Fruit fly (Drosophila melanogaster) whole organism, prepupa: ENCODE data around the gene Vps52.
A peak's percentile ranks its signal among the peaks of the same experiment; 100 is the strongest.

Experiments used
- CG10631 ChIP-seq: fragments of 200-800 bp; sonication (Bioruptor generic); optimal IDR thresholded peaks from 2 replicates; lab custom pipeline; 2016; ENCODE audit warnings: missing biosample characterization, missing genetic modification characterization
- CG10669 ChIP-seq: fragments of 200-800 bp; sonication (Bioruptor generic); optimal IDR thresholded peaks from 3 replicates; lab custom pipeline; 2018; ENCODE audit warnings: missing biosample characterization, mild to moderate bottlenecking, missing genetic modification characterization, moderate library complexity
- CG11294 ChIP-seq: fragments of 200-800 bp; sonication (Bioruptor generic); IDR thresholded peaks from 2 replicates; pipeline ENCODE4 v1.3.6; 2022; ENCODE audit warnings: missing biosample characterization, missing genetic modification characterization
- CG11762 ChIP-seq: fragments of 200-800 bp; sonication (Bioruptor generic); optimal IDR thresholded peaks from 3 replicates; lab custom pipeline; 2016; ENCODE audit warnings: missing biosample characterization, missing genetic modification characterization; ENCODE audit not compliant: insufficient read depth
- CG11902 ChIP-seq: fragments of 200-800 bp; sonication (Bioruptor generic); optimal IDR thresholded peaks from 3 replicates; lab custom pipeline; 2016; ENCODE audit warnings: missing biosample characterization, missing genetic modification characterization
- CG15336 ChIP-seq: fragments of 200-800 bp; sonication (Bioruptor generic); IDR thresholded peaks from 2 replicates; pipeline ENCODE4 v1.3.6; 2022; ENCODE audit warnings: missing biosample characterization, missing genetic modification characterization
- CG3032 ChIP-seq: fragments of 200-800 bp; optimal IDR thresholded peaks from 2 replicates; lab custom pipeline; 2019; ENCODE audit warnings: missing biosample characterization, mild to moderate bottlenecking, missing genetic modification characterization, moderate library complexity
- CG31627 ChIP-seq: fragments of 200-800 bp; sonication (Bioruptor generic); optimal IDR thresholded peaks from 3 replicates; lab custom pipeline; 2016; ENCODE audit warnings: missing biosample characterization, missing genetic modification characterization
- CG32006 ChIP-seq: fragments of 200-800 bp; sonication (Bioruptor generic); optimal IDR thresholded peaks from 3 replicates; lab custom pipeline; 2017; ENCODE audit warnings: missing biosample characterization, mild to moderate bottlenecking, missing genetic modification characterization
- CG34406 ChIP-seq: fragments of 200-800 bp; sonication (Bioruptor generic); optimal IDR thresholded peaks from 3 replicates; lab custom pipeline; 2016; ENCODE audit warnings: missing biosample characterization, missing genetic modification characterization
- CG6163 ChIP-seq: fragments of 200-800 bp; sonication (Bioruptor generic); IDR thresholded peaks from 3 replicates; pipeline ENCODE4 v1.3.6; 2022; ENCODE audit warnings: missing biosample characterization, missing genetic modification characterization
- CG6276 ChIP-seq: fragments of 200-800 bp; sonication (Bioruptor generic); optimal IDR thresholded peaks from 2 replicates; lab custom pipeline; 2017; ENCODE audit warnings: missing biosample characterization, mild to moderate bottlenecking, missing genetic modification characterization
- CG6792 ChIP-seq: fragments of 200-800 bp; sonication (Bioruptor generic); optimal IDR thresholded peaks from 3 replicates; lab custom pipeline; 2016; ENCODE audit warnings: missing biosample characterization, missing genetic modification characterization
- CG6808 ChIP-seq: fragments of 200-800 bp; sonication (Bioruptor generic); optimal IDR thresholded peaks from 3 replicates; lab custom pipeline; 2017; ENCODE audit warnings: missing biosample characterization, missing genetic modification characterization, mild to moderate bottlenecking, moderate library complexity, missing genetic modification reagents
- CG6854 ChIP-seq: fragments of 200-800 bp; sonication (Bioruptor generic); optimal IDR thresholded peaks from 2 replicates; lab custom pipeline; 2017; ENCODE audit warnings: missing biosample characterization, mild to moderate bottlenecking, missing genetic modification characterization
- CG8119 ChIP-seq: fragments of 200-800 bp; sonication (Bioruptor generic); IDR thresholded peaks from 3 replicates; pipeline ENCODE4 v1.3.6; 2022; ENCODE audit warnings: missing biosample characterization, missing genetic modification characterization
- CG8319 ChIP-seq: fragments of 200-800 bp; sonication (Bioruptor generic); optimal IDR thresholded peaks from 3 replicates; lab custom pipeline; 2016; ENCODE audit warnings: missing biosample characterization, missing genetic modification characterization
- CG8632 ChIP-seq: fragments of 200-800 bp; sonication (Bioruptor generic); optimal IDR thresholded peaks from 3 replicates; lab custom pipeline; 2016; ENCODE audit warnings: missing biosample characterization, missing genetic modification characterization
- Eip75B ChIP-seq: fragments of 200-800 bp; sonication (Bioruptor generic); optimal IDR thresholded peaks from 3 replicates; lab custom pipeline; 2016; ENCODE audit warnings: missing biosample characterization, missing genetic modification characterization
- Eip78C ChIP-seq: fragments of 200-800 bp; sonication (Bioruptor generic); peaks from one replicate; lab custom pipeline; 2016; ENCODE audit warnings: missing biosample characterization, missing genetic modification characterization
- Eip93F ChIP-seq: fragments of 200-800 bp; sonication (Bioruptor generic); optimal IDR thresholded peaks from 2 replicates; lab custom pipeline; 2016; ENCODE audit warnings: missing biosample characterization, mild to moderate bottlenecking, missing genetic modification characterization
- Ets21C ChIP-seq: fragments of 200-800 bp; sonication (Bioruptor generic); optimal IDR thresholded peaks from 3 replicates; lab custom pipeline; 2016; ENCODE audit warnings: missing biosample characterization, missing genetic modification characterization
- Ets96B ChIP-seq: fragments of 200-800 bp; optimal IDR thresholded peaks from 2 replicates; lab custom pipeline; 2019; ENCODE audit warnings: missing biosample characterization, mild to moderate bottlenecking, missing genetic modification characterization, moderate library complexity
- Gug ChIP-seq: fragments of 200-800 bp; sonication (Bioruptor generic); IDR thresholded peaks from 2 replicates; pipeline ENCODE4 v1.3.6; 2022; ENCODE audit warnings: missing biosample characterization, missing genetic modification characterization
- Hr38 ChIP-seq: sonication (Bioruptor generic); optimal IDR thresholded peaks from 2 replicates; lab custom pipeline; 2016; ENCODE audit warnings: missing biosample characterization, missing genetic modification characterization
- Hr39 ChIP-seq: fragments of 200-800 bp; sonication (Bioruptor generic); optimal IDR thresholded peaks from 2 replicates; lab custom pipeline; 2016; ENCODE audit warnings: missing biosample characterization, missing genetic modification characterization
- Hr4 ChIP-seq: fragments of 200-800 bp; sonication (Bioruptor generic); optimal IDR thresholded peaks from 3 replicates; lab custom pipeline; 2016; ENCODE audit warnings: missing biosample characterization, missing genetic modification characterization
- Lpt ChIP-seq: fragments of 200-800 bp; sonication (Bioruptor generic); optimal IDR thresholded peaks from 3 replicates; lab custom pipeline; 2016; ENCODE audit warnings: missing biosample characterization, missing genetic modification characterization
- Met ChIP-seq: fragments of 200-800 bp; sonication (Bioruptor generic); optimal IDR thresholded peaks from 3 replicates; lab custom pipeline; 2016; ENCODE audit warnings: missing biosample characterization, missing genetic modification characterization
- OdsH ChIP-seq: fragments of 200-800 bp; sonication (Bioruptor generic); optimal IDR thresholded peaks from 3 replicates; lab custom pipeline; 2016; ENCODE audit warnings: missing biosample characterization, missing genetic modification characterization
- Smox ChIP-seq: fragments of 200-800 bp; sonication (Bioruptor generic); optimal IDR thresholded peaks from 3 replicates; lab custom pipeline; 2016; ENCODE audit warnings: missing biosample characterization, missing genetic modification characterization
- Sox102F ChIP-seq: fragments of 200-800 bp; sonication (Bioruptor generic); optimal IDR thresholded peaks from 2 replicates; lab custom pipeline; 2016; ENCODE audit warnings: missing biosample characterization, mild to moderate bottlenecking, missing genetic modification characterization
- Sox14 ChIP-seq: fragments of 200-800 bp; sonication (Bioruptor generic); optimal IDR thresholded peaks from 3 replicates; lab custom pipeline; 2016; ENCODE audit warnings: missing biosample characterization, missing genetic modification characterization
- achi ChIP-seq: fragments of 200-800 bp; sonication (Bioruptor generic); optimal IDR thresholded peaks from 3 replicates; lab custom pipeline; 2016; ENCODE audit warnings: missing biosample characterization, missing genetic modification characterization
- acj6 ChIP-seq: fragments of 200-800 bp; sonication (Bioruptor generic); optimal IDR thresholded peaks from 3 replicates; lab custom pipeline; 2016; ENCODE audit warnings: missing biosample characterization, missing genetic modification characterization
- cyc ChIP-seq: fragments of 200-800 bp; sonication (Bioruptor generic); optimal IDR thresholded peaks from 3 replicates; lab custom pipeline; 2016; ENCODE audit warnings: missing biosample characterization, missing genetic modification characterization
- dac ChIP-seq: fragments of 200-800 bp; sonication (Bioruptor generic); optimal IDR thresholded peaks from 2 replicates; lab custom pipeline; 2017; ENCODE audit warnings: missing biosample characterization, mild to moderate bottlenecking, missing genetic modification characterization
- dsx ChIP-seq: fragments of 200-800 bp; optimal IDR thresholded peaks from 3 replicates; lab custom pipeline; 2019; ENCODE audit warnings: missing biosample characterization, mild to moderate bottlenecking, missing genetic modification characterization, moderate library complexity; ENCODE audit not compliant: poor library complexity, severe bottlenecking
- eg ChIP-seq: fragments of 200-800 bp; sonication (Bioruptor generic); IDR thresholded peaks from 3 replicates; pipeline ENCODE4 v1.3.6; 2022; ENCODE audit warnings: missing biosample characterization, missing genetic modification characterization
- fd59A ChIP-seq: fragments of 200-800 bp; sonication (Bioruptor generic); optimal IDR thresholded peaks from 2 replicates; lab custom pipeline; 2017; ENCODE audit warnings: missing biosample characterization, mild to moderate bottlenecking, missing genetic modification characterization, missing genetic modification reagents
- fkh ChIP-seq: fragments of 200-800 bp; sonication (Bioruptor generic); optimal IDR thresholded peaks from 3 replicates; lab custom pipeline; 2017; ENCODE audit warnings: missing biosample characterization, mild to moderate bottlenecking, missing genetic modification characterization, moderate library complexity
- net ChIP-seq: fragments of 200-800 bp; sonication (Bioruptor generic); optimal IDR thresholded peaks from 3 replicates; lab custom pipeline; 2016; ENCODE audit warnings: missing biosample characterization, missing genetic modification characterization
- pdm3 ChIP-seq: fragments of 200-800 bp; sonication (Bioruptor generic); optimal IDR thresholded peaks from 3 replicates; lab custom pipeline; 2016; ENCODE audit warnings: missing biosample characterization, missing genetic modification characterization
- spab ChIP-seq: fragments of 200-800 bp; sonication (Bioruptor generic); optimal IDR thresholded peaks from 2 replicates; lab custom pipeline; 2017; ENCODE audit warnings: missing biosample characterization, mild to moderate bottlenecking, missing genetic modification characterization, missing genetic modification reagents
- ss ChIP-seq, 2 experiments: fragments of 200-800 bp; sonication (Bioruptor generic); optimal IDR thresholded peaks; 2 replicates in 1 of 2; 3 replicates in 1 of 2; lab custom pipeline; 2017 to 2018; ENCODE audit warnings: mild to moderate bottlenecking in 2 of 2, missing biosample characterization in 2 of 2, missing genetic modification characterization in 2 of 2, moderate library complexity in 1 of 2
- svp ChIP-seq: fragments of 200-800 bp; sonication (Bioruptor generic); peaks from one replicate; lab custom pipeline; 2016; ENCODE audit warnings: missing biosample characterization, missing genetic modification characterization
- topi ChIP-seq: fragments of 200-800 bp; sonication (Bioruptor generic); optimal IDR thresholded peaks from 3 replicates; lab custom pipeline; 2016; ENCODE audit warnings: missing biosample characterization, missing genetic modification characterization
- vri ChIP-seq: fragments of 200-800 bp; sonication (Bioruptor generic); optimal IDR thresholded peaks from 3 replicates; lab custom pipeline; 2016; ENCODE audit warnings: missing biosample characterization, mild to moderate bottlenecking, missing genetic modification characterization

The Vps52 gene

DNA sequence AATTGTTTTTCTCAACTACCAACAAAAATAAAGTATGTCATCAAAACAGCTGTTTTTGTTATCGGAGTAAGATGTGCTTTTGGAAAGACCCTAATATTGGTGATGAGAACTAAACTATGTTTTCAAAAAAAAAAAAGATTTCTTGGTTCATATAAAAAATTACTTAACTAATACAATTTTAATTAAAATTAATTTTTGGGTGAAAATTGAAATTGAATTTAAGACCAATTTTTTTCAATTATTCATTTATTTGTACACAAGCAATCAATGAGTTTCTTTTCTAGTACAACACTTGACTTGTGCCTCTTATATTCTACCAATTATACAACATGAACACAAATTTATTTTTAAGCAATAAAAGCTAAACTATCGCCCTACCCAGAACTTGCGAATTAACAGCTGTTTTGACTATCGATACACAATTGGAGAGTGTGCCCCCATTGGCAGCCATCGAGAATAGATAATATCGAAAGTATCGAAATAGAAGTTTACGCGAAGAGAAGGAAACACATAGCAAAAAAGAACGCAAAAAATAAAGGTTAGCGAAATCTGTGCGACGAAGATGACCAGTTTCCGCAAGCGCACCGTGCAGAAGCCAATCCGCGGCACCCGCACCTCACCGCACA is at the start of gene Vps52, which contains the start of gene Elp4 (continued):
- TF ChIP-seq net (GFP tag; lab: Kevin White, UChicago) (no peak), CG8119 (GFP tag; lab: Robert Waterston, UW) (peak; percentile 55; the same call in 2 of the 3 replicates), fkh (peak; percentile 23), ss (GFP tag; optimal IDR thresholded peaks at IDR 0.05; lab: Kevin White, UChicago) (no peak), cyc (GFP tag; lab: Kevin White, UChicago) (peak; percentile 63), CG6163 (GFP tag; lab: Robert Waterston, UW) (peak; percentile 55; the same call in 2 of the 3 replicates), Hr4 (GFP tag; lab: Kevin White, UChicago) (no peak), acj6 (GFP tag; lab: Kevin White, UChicago) (no peak)
- TF ChIP-seq, all 60 proteins: peak for 20

DNA sequence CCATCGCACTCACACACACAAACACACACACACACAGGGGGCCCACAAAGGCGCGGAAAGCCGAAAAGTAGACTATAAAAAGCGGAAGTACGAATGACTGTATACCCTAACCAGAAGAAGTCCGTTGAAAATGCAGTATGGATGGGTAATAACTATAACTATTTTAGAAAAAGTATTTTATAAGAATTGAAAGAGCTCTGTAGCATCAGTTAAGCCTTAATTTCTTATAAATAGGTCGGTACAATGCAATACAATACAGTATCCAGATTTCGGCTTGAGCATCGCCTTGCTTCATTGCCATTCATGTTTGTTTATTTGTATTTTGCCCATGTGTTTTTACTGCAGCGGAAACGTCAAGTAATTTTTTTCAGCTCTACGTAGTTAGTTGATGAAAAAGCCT is 45.8 kb upstream of the Vps52 start:
- peak; percentile 15 for TF ChIP-seq Ets21C (GFP tag; lab: Kevin White, UChicago)
- peak; percentile 32 for TF ChIP-seq pdm3
- TF ChIP-seq fkh = no peak
- TF ChIP-seq CG8632 (GFP tag; lab: Kevin White, UChicago) = no peak
- TF ChIP-seq Met (GFP tag; lab: Kevin White, UChicago) = peak; percentile 40
- TF ChIP-seq svp (GFP tag; lab: Kevin White, UChicago) = peak; percentile 69
- peak; percentile 56 for TF ChIP-seq CG31627
- TF ChIP-seq CG3032 = no peak
- TF ChIP-seq CG8319 (GFP tag; lab: Kevin White, UChicago) = no peak
- TF ChIP-seq acj6 (GFP tag; lab: Kevin White, UChicago) = peak; percentile 57
- peak; percentile 26 for TF ChIP-seq CG11902 (GFP tag; lab: Kevin White, UChicago)
- peak; percentile 54 for TF ChIP-seq Ets96B (tag; lab: Kevin White, UChicago)
- TF ChIP-seq Hr4 (GFP tag; lab: Kevin White, UChicago) = peak; percentile 54
- TF ChIP-seq CG6808 (GFP tag; lab: Kevin White, UChicago) = peak; percentile 11
- no peak for TF ChIP-seq CG6276 (GFP tag; lab: Kevin White, UChicago)
- TF ChIP-seq fd59A (GFP tag; lab: Kevin White, UChicago) = peak; percentile 36
- peak; percentile 10 for TF ChIP-seq CG11762 (GFP tag; lab: Kevin White, UChicago)
- peak; percentile 45 for TF ChIP-seq dsx
- TF ChIP-seq eg (GFP tag; lab: Robert Waterston, UW) = peak; percentile 60; the same call in 2 of the 3 replicates
- TF ChIP-seq CG6163 (GFP tag; lab: Robert Waterston, UW) = peak; percentile 55; the same call in 2 of the 3 replicates
- TF ChIP-seq Hr39 = peak; percentile 56
- no peak for TF ChIP-seq net (GFP tag; lab: Kevin White, UChicago)
- peak; percentile 57 for TF ChIP-seq CG32006 (GFP tag; lab: Kevin White, UChicago)
- peak; percentile 25 for TF ChIP-seq CG6792 (GFP tag; lab: Kevin White, UChicago)
- peak; percentile 42 for TF ChIP-seq CG10669 (GFP tag; lab: Kevin White, UChicago)
- TF ChIP-seq CG6854 (GFP tag; lab: Kevin White, UChicago) = no peak
- TF ChIP-seq OdsH (GFP tag; lab: Kevin White, UChicago) = peak; percentile 58
- peak; percentile 30 for TF ChIP-seq Eip75B
- no peak for TF ChIP-seq CG11294 (GFP tag; lab: Robert Waterston, UW)
- peak; percentile 43 for TF ChIP-seq Sox14
- peak; percentile 13 for TF ChIP-seq spab (GFP tag; lab: Kevin White, UChicago)
- TF ChIP-seq Gug = 0 out of 2 replicates have a peak, but pooled peaks have one; percentile 34
- TF ChIP-seq Hr38 (GFP tag; lab: Kevin White, UChicago) = no peak
- peak; percentile 12 for TF ChIP-seq CG34406
- TF ChIP-seq Sox102F (GFP tag; lab: Kevin White, UChicago) = peak; percentile 39
- TF ChIP-seq Eip93F = no peak
- TF ChIP-seq Lpt (GFP tag; lab: Kevin White, UChicago) = no peak
- peak; percentile 82 for TF ChIP-seq Eip78C (GFP tag; lab: Kevin White, UChicago)
- no peak for TF ChIP-seq CG15336
- TF ChIP-seq achi (GFP tag; lab: Kevin White, UChicago) = peak; percentile 31
- peak; percentile 37 for TF ChIP-seq Smox (GFP tag; lab: Kevin White, UChicago)
- TF ChIP-seq dac (GFP tag; lab: Kevin White, UChicago) = no peak
- TF ChIP-seq topi = peak; percentile 25
- TF ChIP-seq vri (GFP tag; lab: Kevin White, UChicago) = no peak
- TF ChIP-seq CG10631 (GFP tag; lab: Kevin White, UChicago) = peak; percentile 53
